Fruit fly (Drosophila melanogaster) whole organism, embryonic: ENCODE measurements around the gene CG33235.

Experiments used
- Antp ChIP-seq: fragments of 200-800 bp; sonication (Bioruptor generic); optimal IDR thresholded peaks from 3 replicates; lab custom pipeline; 2016; ENCODE audit warnings: missing biosample characterization, missing genetic modification characterization
- BEAF-32 ChIP-seq: fragments of 200-800 bp; sonication (Bioruptor generic); optimal IDR thresholded peaks from 3 replicates; lab custom pipeline; 2017; ENCODE audit warnings: missing biosample characterization, missing genetic modification characterization, mild to moderate bottlenecking, moderate library complexity, missing genetic modification reagents
- BtbVII ChIP-seq: fragments of 200-800 bp; sonication (Bioruptor generic); optimal IDR thresholded peaks from 3 replicates; lab custom pipeline; 2017; ENCODE audit warnings: missing biosample characterization, mild to moderate bottlenecking, missing genetic modification characterization
- CG11456 ChIP-seq: fragments of 200-800 bp; sonication (Bioruptor generic); IDR thresholded peaks from 3 replicates; pipeline ENCODE4 v1.3.6; 2022; ENCODE audit warnings: missing biosample characterization, missing genetic modification characterization
- CG12071 ChIP-seq: fragments of 200-800 bp; sonication (Bioruptor generic); optimal IDR thresholded peaks from 3 replicates; lab custom pipeline; 2018; ENCODE audit warnings: missing biosample characterization, mild to moderate bottlenecking, missing genetic modification characterization
- CG12391 ChIP-seq: fragments of 200-800 bp; sonication (Bioruptor generic); optimal IDR thresholded peaks from 3 replicates; lab custom pipeline; 2018; ENCODE audit warnings: missing biosample characterization, mild to moderate bottlenecking, missing genetic modification characterization, moderate library complexity
- CG12659 ChIP-seq: fragments of 200-800 bp; sonication (Bioruptor generic); optimal IDR thresholded peaks from 3 replicates; lab custom pipeline; 2017; ENCODE audit warnings: mild to moderate bottlenecking, missing biosample characterization, missing genetic modification reagents, missing genetic modification characterization
- CG13775 ChIP-seq: fragments of 200-800 bp; sonication (Bioruptor generic); optimal IDR thresholded peaks from 3 replicates; lab custom pipeline; 2017; ENCODE audit warnings: missing biosample characterization, mild to moderate bottlenecking, missing genetic modification characterization
- CG17912 ChIP-seq: fragments of 200-800 bp; sonication (Bioruptor generic); optimal IDR thresholded peaks from 2 replicates; lab custom pipeline; 2018; ENCODE audit warnings: missing biosample characterization, mild to moderate bottlenecking, missing genetic modification characterization
- CG31224 ChIP-seq: fragments of 200-800 bp; sonication (Bioruptor generic); IDR thresholded peaks from 2 replicates; pipeline ENCODE4 v1.3.6; 2022; ENCODE audit warnings: missing biosample characterization, missing genetic modification characterization
- CG3163 ChIP-seq: fragments of 200-800 bp; sonication (Bioruptor generic); optimal IDR thresholded peaks from 3 replicates; lab custom pipeline; 2016; ENCODE audit warnings: missing biosample characterization, missing genetic modification characterization
- CG34376 ChIP-seq: fragments of 200-800 bp; sonication (Bioruptor generic); optimal IDR thresholded peaks from 2 replicates; lab custom pipeline; 2018; ENCODE audit warnings: missing biosample characterization, mild to moderate bottlenecking, missing genetic modification characterization
- CG3847 ChIP-seq: fragments of 200-800 bp; sonication (Bioruptor generic); IDR thresholded peaks from 2 replicates; pipeline ENCODE4 v1.3.6; 2022; ENCODE audit warnings: missing biosample characterization, missing genetic modification characterization
- CG4360 ChIP-seq: fragments of 200-800 bp; sonication (Bioruptor generic); IDR thresholded peaks from 2 replicates; pipeline ENCODE4 v1.3.6; 2022; ENCODE audit warnings: missing biosample characterization, missing genetic modification characterization
- CG4854 ChIP-seq: fragments of 200-800 bp; sonication (Bioruptor generic); optimal IDR thresholded peaks from 2 replicates; lab custom pipeline; 2016; ENCODE audit warnings: missing biosample characterization, missing genetic modification characterization, inconsistent platforms
- CG5953 ChIP-seq: fragments of 200-800 bp; sonication (Bioruptor generic); IDR thresholded peaks from 2 replicates; pipeline ENCODE4 v1.3.6; 2022; ENCODE audit warnings: missing biosample characterization, missing genetic modification characterization
- CG7786 ChIP-seq: fragments of 200-800 bp; sonication (Bioruptor generic); optimal IDR thresholded peaks from 2 replicates; lab custom pipeline; 2016; ENCODE audit warnings: missing biosample characterization, missing genetic modification characterization
- CG8290 ChIP-seq, 3 experiments: fragments of 200-800 bp; sonication (Bioruptor generic); optimal IDR thresholded peaks; 2 replicates each; lab custom pipeline; 2016 to 2019; ENCODE audit warnings: missing biosample characterization in 3 of 3, missing genetic modification characterization in 3 of 3, mild to moderate bottlenecking in 2 of 3, moderate library complexity in 1 of 3
- CG8924 ChIP-seq: fragments of 200-800 bp; optimal IDR thresholded peaks from 3 replicates; lab custom pipeline; 2019; ENCODE audit warnings: missing biosample characterization, mild to moderate bottlenecking, missing genetic modification characterization, moderate library complexity
- CG8944 ChIP-seq: fragments of 200-800 bp; sonication (Bioruptor generic); optimal IDR thresholded peaks from 3 replicates; lab custom pipeline; 2016; ENCODE audit warnings: missing biosample characterization, missing genetic modification characterization
- CkIIα-i1 ChIP-seq: fragments of 200-800 bp; sonication (Bioruptor generic); IDR thresholded peaks from 2 replicates; pipeline ENCODE4 v1.3.6; 2022; ENCODE audit warnings: missing biosample characterization, missing genetic modification characterization
- Dek ChIP-seq: fragments of 200-800 bp; sonication (Bioruptor generic); optimal IDR thresholded peaks from 3 replicates; lab custom pipeline; 2019; ENCODE audit warnings: missing biosample characterization, mild to moderate bottlenecking, missing genetic modification characterization, moderate library complexity
- Fer1 ChIP-seq: fragments of 200-800 bp; sonication (Bioruptor generic); optimal IDR thresholded peaks from 2 replicates; lab custom pipeline; 2017; ENCODE audit warnings: missing biosample characterization, mild to moderate bottlenecking, missing genetic modification characterization
- HLH3B ChIP-seq: fragments of 200-800 bp; sonication (Bioruptor generic); IDR thresholded peaks from 2 replicates; pipeline ENCODE4 v1.3.6; 2022; ENCODE audit warnings: missing biosample characterization, missing genetic modification characterization
- HLH54F ChIP-seq: fragments of 200-800 bp; sonication (Bioruptor generic); optimal IDR thresholded peaks from 3 replicates; lab custom pipeline; 2016; ENCODE audit warnings: missing biosample characterization, missing genetic modification characterization
- Hand ChIP-seq: fragments of 200-800 bp; sonication (Bioruptor generic); optimal IDR thresholded peaks from 2 replicates; lab custom pipeline; 2017; ENCODE audit warnings: mild to moderate bottlenecking, missing biosample characterization, missing genetic modification reagents, missing genetic modification characterization
- HmgD ChIP-seq: fragments of 200-800 bp; sonication (Bioruptor generic); optimal IDR thresholded peaks from 3 replicates; lab custom pipeline; 2016; ENCODE audit warnings: missing biosample characterization, missing genetic modification characterization
- Hmr ChIP-seq: fragments of 200-800 bp; sonication (Bioruptor generic); optimal IDR thresholded peaks from 3 replicates; lab custom pipeline; 2017; ENCODE audit warnings: mild to moderate bottlenecking, missing biosample characterization, missing genetic modification reagents, missing genetic modification characterization
- Lhr ChIP-seq: fragments of 200-800 bp; sonication (Bioruptor generic); optimal IDR thresholded peaks from 3 replicates; lab custom pipeline; 2017; ENCODE audit warnings: mild to moderate bottlenecking, missing biosample characterization, missing genetic modification reagents, missing genetic modification characterization
- MBD-R2 ChIP-seq: fragments of 200-800 bp; sonication (Bioruptor generic); IDR thresholded peaks from 2 replicates; pipeline ENCODE4 v1.3.6; 2022; ENCODE audit warnings: missing biosample characterization, missing genetic modification characterization
- Myb ChIP-seq: fragments of 200-800 bp; sonication (Bioruptor generic); optimal IDR thresholded peaks from 2 replicates; lab custom pipeline; 2016; ENCODE audit warnings: missing biosample characterization, missing genetic modification characterization
- NfI ChIP-seq: fragments of 200-800 bp; sonication (Bioruptor generic); optimal IDR thresholded peaks from 3 replicates; lab custom pipeline; 2018; ENCODE audit warnings: missing biosample characterization, mild to moderate bottlenecking, missing genetic modification characterization, moderate library complexity
- Sin3A ChIP-seq: fragments of >200 bp; optimal IDR thresholded peaks from 2 replicates; lab custom pipeline; 2018
- Taf1 ChIP-seq: fragments of 200-800 bp; sonication (Bioruptor generic); IDR thresholded peaks from 2 replicates; pipeline ENCODE4 v1.3.6; 2022; ENCODE audit warnings: missing biosample characterization, missing genetic modification characterization
- Xrp1 ChIP-seq: fragments of 200-800 bp; sonication (Bioruptor generic); IDR thresholded peaks from 2 replicates; pipeline ENCODE4 v1.3.6; 2022; ENCODE audit warnings: missing biosample characterization, missing genetic modification characterization
- br ChIP-seq: fragments of >200 bp; optimal IDR thresholded peaks from 2 replicates; lab custom pipeline; 2017
- fd96Cb ChIP-seq: fragments of 200-800 bp; sonication (Bioruptor generic); optimal IDR thresholded peaks from 2 replicates; lab custom pipeline; 2018; ENCODE audit warnings: missing biosample characterization, mild to moderate bottlenecking, missing genetic modification characterization, moderate library complexity
- gfzf ChIP-seq: fragments of 200-800 bp; sonication (Bioruptor generic); optimal IDR thresholded peaks from 2 replicates; lab custom pipeline; 2016; ENCODE audit warnings: missing biosample characterization, mild to moderate bottlenecking, missing genetic modification characterization, moderate library complexity
- klu ChIP-seq: fragments of 200-800 bp; sonication (Bioruptor generic); IDR thresholded peaks from 2 replicates; pipeline ENCODE4 v1.3.6; 2022; ENCODE audit warnings: missing biosample characterization, missing genetic modification characterization
- knrl ChIP-seq: fragments of 200-800 bp; sonication (Bioruptor generic); IDR thresholded peaks from 3 replicates; pipeline ENCODE4 v1.3.6; 2022; ENCODE audit warnings: missing biosample characterization, missing genetic modification characterization; ENCODE audit not compliant: partially characterized antibody
- mld ChIP-seq: fragments of 200-800 bp; sonication (Bioruptor generic); IDR thresholded peaks from 3 replicates; pipeline ENCODE4 v1.3.6; 2022; ENCODE audit warnings: missing biosample characterization, missing genetic modification characterization; ENCODE audit not compliant: partially characterized antibody
- nom ChIP-seq: fragments of 200-800 bp; sonication (Bioruptor generic); optimal IDR thresholded peaks from 2 replicates; lab custom pipeline; 2017; ENCODE audit warnings: missing biosample characterization, missing genetic modification characterization, mild to moderate bottlenecking, moderate library complexity, missing genetic modification reagents
- pum ChIP-seq: fragments of 200-800 bp; sonication (Bioruptor generic); optimal IDR thresholded peaks from 2 replicates; lab custom pipeline; 2016; ENCODE audit warnings: missing biosample characterization, missing genetic modification characterization
- rib ChIP-seq: fragments of 200-800 bp; sonication (Bioruptor generic); IDR thresholded peaks from 2 replicates; pipeline ENCODE4 v1.3.6; 2022; ENCODE audit warnings: missing biosample characterization, missing genetic modification characterization
- row ChIP-seq: fragments of 200-800 bp; sonication (Bioruptor generic); IDR thresholded peaks from 3 replicates; pipeline ENCODE4 v1.3.6; 2022; ENCODE audit warnings: missing biosample characterization, missing genetic modification characterization
- sim ChIP-seq: fragments of 200-800 bp; sonication (Bioruptor generic); IDR thresholded peaks from 2 replicates; pipeline ENCODE4 v1.3.6; 2022; ENCODE audit warnings: missing biosample characterization, missing genetic modification characterization
- sima ChIP-seq: fragments of 200-800 bp; sonication (Bioruptor generic); optimal IDR thresholded peaks from 2 replicates; lab custom pipeline; 2016; ENCODE audit warnings: missing biosample characterization, missing genetic modification characterization
- ttk ChIP-seq: fragments of 200-800 bp; sonication (Bioruptor generic); IDR thresholded peaks from 2 replicates; pipeline ENCODE4 v2.1.2; 2022; ENCODE audit warnings: missing biosample characterization, missing genetic modification characterization
- vfl ChIP-seq: fragments of 200-800 bp; sonication (Bioruptor generic); optimal IDR thresholded peaks from 2 replicates; lab custom pipeline; 2016; ENCODE audit warnings: missing biosample characterization, missing genetic modification characterization

The CG33235 gene

DNA sequence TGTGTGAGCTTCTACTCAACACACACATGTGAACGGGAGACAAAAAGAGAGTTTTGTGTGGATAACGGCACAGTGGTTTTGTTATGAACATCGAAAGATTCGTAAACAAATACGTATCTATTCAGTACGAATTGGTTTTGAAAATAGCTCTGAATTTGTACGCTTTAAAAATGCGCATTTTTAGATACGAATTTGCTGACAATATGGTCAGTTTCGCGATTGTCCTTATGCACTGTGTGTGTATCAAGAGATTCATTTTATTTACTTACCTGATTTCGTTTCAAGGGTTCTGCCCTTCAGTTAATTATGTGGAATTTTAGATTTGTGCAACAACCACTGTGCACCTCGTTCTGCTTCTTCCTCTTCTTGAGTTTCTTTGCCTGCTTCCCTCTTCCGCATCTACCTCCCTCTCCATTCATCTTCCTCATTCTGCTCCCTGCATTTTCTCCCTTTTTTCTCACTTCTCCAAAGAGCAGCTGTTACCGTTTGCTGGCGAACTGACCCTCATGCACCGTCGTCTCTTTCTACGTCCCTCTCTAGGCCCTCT is 3.4 kb upstream of the CG33235 start (continued):
- TF ChIP-seq Hand (GFP tag; lab: Kevin White, UChicago) (no peak), CG4360 (GFP tag; lab: Robert Waterston, UW) (no peak), CG12391 (tag; lab: Kevin White, UChicago) (peak; percentile 80), CkIIα-i1 (GFP tag; lab: Robert Waterston, UW) (no peak), CG31224 (GFP tag; lab: Robert Waterston, UW) (no peak), Taf1 (GFP tag; lab: Robert Waterston, UW) (no peak), pum (GFP tag; lab: Kevin White, UChicago) (peak; percentile 78), MBD-R2 (no peak), CG8924 (peak; percentile 83), BEAF-32 (GFP tag; lab: Kevin White, UChicago) (no peak), CG3163 (GFP tag; lab: Kevin White, UChicago) (peak; percentile 50), HLH54F (GFP tag; lab: Kevin White, UChicago) (peak; percentile 12), klu (GFP tag; lab: Robert Waterston, UW) (peak; percentile 31; the same call in 1 of the 2 replicates), sim (GFP tag; lab: Robert Waterston, UW) (no peak; the same call in 1 of the 2 replicates), CG11456 (GFP tag; lab: Robert Waterston, UW) (no peak), Xrp1 (GFP tag; lab: Robert Waterston, UW) (peak; percentile 88), rib (GFP tag; lab: Robert Waterston, UW) (no peak), CG3847 (no peak), fd96Cb (peak; percentile 85), CG7786 (GFP tag; lab: Kevin White, UChicago) (peak; percentile 57), CG12071 (GFP tag; lab: Kevin White, UChicago) (peak; percentile 13), row (peak; percentile 71), CG8944 (GFP tag; lab: Kevin White, UChicago) (peak; percentile 63), mld (GFP tag; lab: Robert Waterston, UW) (no peak), HLH3B (GFP tag; lab: Robert Waterston, UW) (peak; percentile 56), ttk (GFP tag; lab: Robert Waterston, UW) (no peak)

DNA sequence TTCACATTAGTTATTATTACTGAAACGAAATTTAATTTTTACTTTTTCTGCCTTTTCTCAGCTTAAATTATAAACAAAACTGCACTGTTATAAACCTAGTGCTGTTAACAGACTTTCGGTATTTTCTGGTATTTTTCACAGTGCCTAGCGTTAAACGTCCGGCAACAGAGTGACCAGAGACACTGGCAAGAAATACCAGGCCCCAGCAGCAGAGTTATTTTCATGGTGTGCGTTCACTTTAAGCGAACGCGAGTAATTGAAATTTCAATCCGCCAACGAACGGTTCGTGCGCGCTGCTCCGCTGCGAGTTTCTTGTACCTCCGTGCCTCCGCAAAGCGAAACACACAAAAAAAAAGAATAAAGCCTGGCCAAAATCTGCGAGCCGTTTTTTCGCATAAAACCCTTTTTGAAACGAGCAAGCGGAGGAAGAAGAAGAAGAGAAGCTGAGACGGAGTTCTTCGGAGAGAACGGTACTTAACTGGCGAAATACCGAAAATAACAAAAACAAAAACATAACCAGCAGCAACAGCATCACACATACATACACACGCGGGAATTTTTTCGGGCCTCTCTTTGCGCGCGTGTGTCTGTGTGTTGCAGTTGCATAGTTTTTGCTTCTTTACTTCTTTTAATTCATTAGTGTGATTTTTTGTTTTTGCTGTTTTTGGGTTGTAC is 1.7 kb upstream of the CG33235 start, which contains the start of gene Drak:
Gene Drak, plus strand, starts transcription at position 220 of the 675 bp plus-strand sequence.
- TF ChIP-seq CG4854 (no peak), vfl (GFP tag; lab: Kevin White, UChicago) (no peak), Fer1 (GFP tag; lab: Kevin White, UChicago) (peak; percentile 47), CG34376 (peak; percentile 14), br (lab: Kevin White, UChicago) (no peak), Lhr (GFP tag; lab: Kevin White, UChicago) (peak; percentile 68), BtbVII (GFP tag; lab: Kevin White, UChicago) (peak; percentile 26), HmgD (peak; percentile 38), Dek (tag; lab: Kevin White, UChicago) (peak; percentile 25), Antp (no peak), nom (GFP tag; lab: Kevin White, UChicago) (peak; percentile 31), CG17912 (GFP tag; lab: Kevin White, UChicago) (no peak), Hmr (GFP tag; lab: Kevin White, UChicago) (peak; percentile 26), CG13775 (GFP tag; lab: Kevin White, UChicago) (no peak), CG8924 (peak; percentile 11), Myb (GFP tag; lab: Kevin White, UChicago) (peak; percentile 75), CG8290 (GFP tag; optimal IDR thresholded peaks at IDR 0.05; lab: Kevin White, UChicago) (no peak), CG8290 (tag; optimal IDR thresholded peaks at IDR 0.05; lab: Kevin White, UChicago) (peak in 1 of 2 experiments; percentile 40), sima (GFP tag; lab: Kevin White, UChicago) (no peak), CG12659 (peak; percentile 67), knrl (GFP tag; lab: Robert Waterston, UW) (no peak), Sin3A (lab: Kevin White, UChicago) (peak; percentile 82), NfI (GFP tag; lab: Kevin White, UChicago) (no peak), gfzf (GFP tag; lab: Kevin White, UChicago) (peak; percentile 93), CG5953 (GFP tag; lab: Robert Waterston, UW) (no peak)
